Fruit fly (Drosophila melanogaster) whole organism, embryonic: ENCODE results near the gene CG3726.

ENCODE experiments used
- Abd-B ChIP-seq: fragments of 200-800 bp; sonication (Bioruptor generic); optimal IDR thresholded peaks from 2 replicates; lab custom pipeline; 2018; ENCODE audit warnings: missing biosample characterization, mild to moderate bottlenecking, missing genetic modification characterization, moderate library complexity
- BtbVII ChIP-seq: fragments of 200-800 bp; sonication (Bioruptor generic); optimal IDR thresholded peaks from 3 replicates; lab custom pipeline; 2017; ENCODE audit warnings: missing biosample characterization, mild to moderate bottlenecking, missing genetic modification characterization
- CG10543 ChIP-seq: fragments of 200-800 bp; sonication (Bioruptor generic); optimal IDR thresholded peaks from 3 replicates; lab custom pipeline; 2017; ENCODE audit warnings: missing biosample characterization, mild to moderate bottlenecking, missing genetic modification characterization, moderate library complexity
- CG11247 ChIP-seq: fragments of 200-800 bp; sonication (Bioruptor generic); IDR thresholded peaks from 2 replicates; pipeline ENCODE4 v1.3.6; 2022; ENCODE audit warnings: missing biosample characterization, missing genetic modification characterization
- CG1233 ChIP-seq: fragments of 200-800 bp; sonication (Bioruptor generic); optimal IDR thresholded peaks from 4 replicates; lab custom pipeline; 2018; ENCODE audit warnings: missing biosample characterization, mild to moderate bottlenecking, missing genetic modification characterization
- CG13775 ChIP-seq: fragments of 200-800 bp; sonication (Bioruptor generic); optimal IDR thresholded peaks from 3 replicates; lab custom pipeline; 2017; ENCODE audit warnings: missing biosample characterization, mild to moderate bottlenecking, missing genetic modification characterization
- CG14441 ChIP-seq: fragments of 200-800 bp; sonication (Bioruptor generic); IDR thresholded peaks from 2 replicates; pipeline ENCODE4 v1.3.6; 2022; ENCODE audit warnings: missing biosample characterization, missing genetic modification characterization
- CG17829 ChIP-seq: fragments of 200-800 bp; optimal IDR thresholded peaks from 2 replicates; lab custom pipeline; 2019; ENCODE audit warnings: missing biosample characterization, mild to moderate bottlenecking, missing genetic modification characterization, moderate library complexity
- CG1832 ChIP-seq: fragments of 200-800 bp; sonication (Bioruptor generic); optimal IDR thresholded peaks from 2 replicates; lab custom pipeline; 2017; ENCODE audit warnings: missing biosample characterization, mild to moderate bottlenecking, missing genetic modification characterization, inconsistent platforms
- CG18619 ChIP-seq: fragments of 200-800 bp; sonication (Bioruptor generic); optimal IDR thresholded peaks from 3 replicates; lab custom pipeline; 2017; ENCODE audit warnings: missing biosample characterization, mild to moderate bottlenecking, missing genetic modification characterization
- CG18764 ChIP-seq: fragments of 200-800 bp; sonication (Bioruptor generic); optimal IDR thresholded peaks from 3 replicates; lab custom pipeline; 2016; ENCODE audit warnings: missing biosample characterization, missing genetic modification characterization
- CG30431 ChIP-seq: fragments of 200-800 bp; sonication (Bioruptor generic); optimal IDR thresholded peaks from 2 replicates; lab custom pipeline; 2017; ENCODE audit warnings: missing biosample characterization, missing genetic modification characterization
- CG3281 ChIP-seq: fragments of 200-800 bp; sonication (Bioruptor generic); optimal IDR thresholded peaks from 3 replicates; lab custom pipeline; 2017; ENCODE audit warnings: missing biosample characterization, mild to moderate bottlenecking, missing genetic modification characterization
- CG8359 ChIP-seq: fragments of 200-800 bp; sonication (Bioruptor generic); optimal IDR thresholded peaks from 2 replicates; lab custom pipeline; 2017; ENCODE audit warnings: missing biosample characterization, mild to moderate bottlenecking, missing genetic modification characterization, borderline replicate concordance
- CG8388 ChIP-seq: fragments of 200-800 bp; sonication (Bioruptor generic); optimal IDR thresholded peaks from 2 replicates; lab custom pipeline; 2019; ENCODE audit warnings: missing biosample characterization, mild to moderate bottlenecking, missing genetic modification characterization, moderate library complexity
- CG9215 ChIP-seq: fragments of 200-800 bp; sonication (Bioruptor generic); IDR thresholded peaks from 2 replicates; pipeline ENCODE4 v1.3.6; 2022; ENCODE audit warnings: missing biosample characterization, missing genetic modification characterization
- CG9876 ChIP-seq: fragments of 200-800 bp; sonication (Bioruptor generic); optimal IDR thresholded peaks from 2 replicates; lab custom pipeline; 2016; ENCODE audit warnings: missing biosample characterization, missing genetic modification characterization
- CHES-1-like ChIP-seq: fragments of 200-800 bp; sonication (Bioruptor generic); optimal IDR thresholded peaks from 2 replicates; lab custom pipeline; 2016; ENCODE audit warnings: missing biosample characterization, missing genetic modification characterization
- CTCF ChIP-seq: fragments of 200-800 bp; sonication (Bioruptor generic); optimal IDR thresholded peaks from 2 replicates; lab custom pipeline; 2017; ENCODE audit warnings: missing biosample characterization, mild to moderate bottlenecking, missing genetic modification characterization, moderate library complexity
- Dip3 ChIP-seq: fragments of 200-800 bp; sonication (Bioruptor generic); optimal IDR thresholded peaks from 3 replicates; lab custom pipeline; 2016; ENCODE audit warnings: missing biosample characterization, missing genetic modification characterization
- Dll ChIP-seq: fragments of 200-800 bp; sonication (Bioruptor generic); IDR thresholded peaks from 4 replicates; pipeline ENCODE4 v1.3.6; 2022; ENCODE audit warnings: missing biosample characterization, missing genetic modification characterization; ENCODE audit not compliant: partially characterized antibody
- HHEX ChIP-seq: fragments of 200-800 bp; sonication (Bioruptor generic); optimal IDR thresholded peaks from 3 replicates; lab custom pipeline; 2017; ENCODE audit warnings: missing biosample characterization, mild to moderate bottlenecking, missing genetic modification characterization, missing genetic modification reagents
- MTF-1 ChIP-seq: fragments of 200-800 bp; sonication (Bioruptor generic); optimal IDR thresholded peaks from 2 replicates; lab custom pipeline; 2018; ENCODE audit warnings: missing biosample characterization, mild to moderate bottlenecking, missing genetic modification characterization, borderline replicate concordance
- Sox102F ChIP-seq: fragments of 200-800 bp; sonication (Bioruptor generic); optimal IDR thresholded peaks from 2 replicates; lab custom pipeline; 2018; ENCODE audit warnings: missing biosample characterization, mild to moderate bottlenecking, missing genetic modification characterization, moderate library complexity
- Sry-δ ChIP-seq: fragments of 200-800 bp; sonication (Bioruptor generic); optimal IDR thresholded peaks from 2 replicates; lab custom pipeline; 2016; ENCODE audit warnings: missing biosample characterization, missing genetic modification characterization
- ara ChIP-seq: fragments of 200-800 bp; sonication (Bioruptor generic); IDR thresholded peaks from 2 replicates; pipeline ENCODE4 v1.3.6; 2022; ENCODE audit warnings: missing biosample characterization, missing genetic modification characterization
- bowl ChIP-seq: fragments of 200-800 bp; sonication (Bioruptor generic); IDR thresholded peaks from 2 replicates; pipeline ENCODE4 v1.3.6; 2022; ENCODE audit warnings: missing biosample characterization, missing genetic modification characterization
- bsh ChIP-seq, 2 experiments: fragments of 200-800 bp; sonication (Bioruptor generic); optimal IDR thresholded peaks; 2 replicates each; lab custom pipeline; 2017 to 2018; ENCODE audit warnings: mild to moderate bottlenecking in 2 of 2, missing biosample characterization in 2 of 2, missing genetic modification characterization in 2 of 2, moderate library complexity in 1 of 2
- chn ChIP-seq: fragments of 200-800 bp; sonication (Bioruptor generic); optimal IDR thresholded peaks from 2 replicates; lab custom pipeline; 2016; ENCODE audit warnings: missing biosample characterization, missing genetic modification characterization
- dm ChIP-seq: fragments of 200-800 bp; sonication (Bioruptor generic); optimal IDR thresholded peaks from 3 replicates; lab custom pipeline; 2016; ENCODE audit warnings: missing biosample characterization, missing genetic modification characterization
- dysf ChIP-seq: fragments of 200-800 bp; sonication (Bioruptor generic); IDR thresholded peaks from 3 replicates; pipeline ENCODE4 v1.3.6; 2022; ENCODE audit warnings: missing biosample characterization, missing genetic modification characterization
- esg ChIP-seq: fragments of 200-800 bp; sonication (Bioruptor generic); conservative IDR thresholded peaks from 2 replicates; pipeline ENCODE4 v1.3.6; 2022; ENCODE audit warnings: missing biosample characterization, missing genetic modification characterization
- exex ChIP-seq: fragments of 200-800 bp; sonication (Bioruptor generic); optimal IDR thresholded peaks from 4 replicates; lab custom pipeline; 2018; ENCODE audit warnings: missing biosample characterization, mild to moderate bottlenecking, missing genetic modification characterization, moderate library complexity
- ftz-f1 ChIP-seq: fragments of 200-800 bp; sonication (Bioruptor generic); optimal IDR thresholded peaks from 2 replicates; lab custom pipeline; 2016; ENCODE audit warnings: missing biosample characterization, missing genetic modification characterization
- gt ChIP-seq: fragments of 200-800 bp; sonication (Bioruptor generic); IDR thresholded peaks from 2 replicates; pipeline ENCODE4 v1.3.6; 2022; ENCODE audit warnings: missing biosample characterization, missing genetic modification characterization
- hb ChIP-seq: fragments of 200-800 bp; sonication (Bioruptor generic); IDR thresholded peaks from 3 replicates; pipeline ENCODE4 v1.3.6; 2022; ENCODE audit warnings: missing biosample characterization, missing genetic modification characterization; ENCODE audit not compliant: partially characterized antibody
- insv ChIP-seq, 2 experiments: fragments of 200-800 bp; sonication (Bioruptor generic); optimal IDR thresholded peaks; 3 replicates each; lab custom pipeline; 2016 to 2018; ENCODE audit warnings: missing biosample characterization in 2 of 2, missing genetic modification characterization in 2 of 2
- lilli ChIP-seq: fragments of 200-800 bp; sonication (Bioruptor generic); optimal IDR thresholded peaks from 3 replicates; lab custom pipeline; 2016; ENCODE audit warnings: missing biosample characterization, missing genetic modification characterization
- luna ChIP-seq: fragments of 200-800 bp; sonication (Bioruptor generic); optimal IDR thresholded peaks from 2 replicates; lab custom pipeline; 2016; ENCODE audit warnings: missing biosample characterization, missing genetic modification characterization
- onecut ChIP-seq: fragments of 200-800 bp; sonication (Bioruptor generic); IDR thresholded peaks from 2 replicates; pipeline ENCODE4 v1.3.6; 2022; ENCODE audit warnings: missing biosample characterization, missing genetic modification characterization
- peb ChIP-seq: fragments of 200-800 bp; sonication (Bioruptor generic); IDR thresholded peaks from 2 replicates; pipeline ENCODE4 v1.3.6; 2022; ENCODE audit warnings: missing biosample characterization, missing genetic modification characterization
- repo ChIP-seq: fragments of 200-800 bp; sonication (Bioruptor generic); optimal IDR thresholded peaks from 2 replicates; lab custom pipeline; 2016; ENCODE audit warnings: missing biosample characterization, missing genetic modification characterization
- sd ChIP-seq: fragments of 200-800 bp; sonication (Bioruptor generic); optimal IDR thresholded peaks from 3 replicates; lab custom pipeline; 2018; ENCODE audit warnings: missing biosample characterization, mild to moderate bottlenecking, missing genetic modification characterization, moderate library complexity
- slbo ChIP-seq: fragments of 200-800 bp; sonication (Bioruptor generic); IDR thresholded peaks from 2 replicates; pipeline ENCODE4 v1.3.6; 2022; ENCODE audit warnings: missing biosample characterization, missing genetic modification characterization
- so ChIP-seq: fragments of 200-800 bp; sonication (Bioruptor generic); IDR thresholded peaks from 3 replicates; pipeline ENCODE4 v1.3.6; 2022; ENCODE audit warnings: missing biosample characterization, missing genetic modification characterization
- sob ChIP-seq: fragments of 200-800 bp; sonication (Bioruptor generic); IDR thresholded peaks from 2 replicates; pipeline ENCODE4 v1.3.6; 2022; ENCODE audit warnings: missing biosample characterization, missing genetic modification characterization
- trem ChIP-seq: fragments of 200-800 bp; optimal IDR thresholded peaks from 3 replicates; lab custom pipeline; 2019; ENCODE audit warnings: missing biosample characterization, mild to moderate bottlenecking, missing genetic modification characterization, moderate library complexity
- tup ChIP-seq: fragments of 200-800 bp; sonication (Bioruptor generic); optimal IDR thresholded peaks from 2 replicates; lab custom pipeline; 2016; ENCODE audit warnings: missing biosample characterization, mild to moderate bottlenecking, missing genetic modification characterization, moderate library complexity
- vvl ChIP-seq: fragments of 200-800 bp; sonication (Bioruptor generic); IDR thresholded peaks from 2 replicates; pipeline ENCODE4 v1.3.6; 2022; ENCODE audit warnings: missing biosample characterization, missing genetic modification characterization

CG3726 gene

DNA sequence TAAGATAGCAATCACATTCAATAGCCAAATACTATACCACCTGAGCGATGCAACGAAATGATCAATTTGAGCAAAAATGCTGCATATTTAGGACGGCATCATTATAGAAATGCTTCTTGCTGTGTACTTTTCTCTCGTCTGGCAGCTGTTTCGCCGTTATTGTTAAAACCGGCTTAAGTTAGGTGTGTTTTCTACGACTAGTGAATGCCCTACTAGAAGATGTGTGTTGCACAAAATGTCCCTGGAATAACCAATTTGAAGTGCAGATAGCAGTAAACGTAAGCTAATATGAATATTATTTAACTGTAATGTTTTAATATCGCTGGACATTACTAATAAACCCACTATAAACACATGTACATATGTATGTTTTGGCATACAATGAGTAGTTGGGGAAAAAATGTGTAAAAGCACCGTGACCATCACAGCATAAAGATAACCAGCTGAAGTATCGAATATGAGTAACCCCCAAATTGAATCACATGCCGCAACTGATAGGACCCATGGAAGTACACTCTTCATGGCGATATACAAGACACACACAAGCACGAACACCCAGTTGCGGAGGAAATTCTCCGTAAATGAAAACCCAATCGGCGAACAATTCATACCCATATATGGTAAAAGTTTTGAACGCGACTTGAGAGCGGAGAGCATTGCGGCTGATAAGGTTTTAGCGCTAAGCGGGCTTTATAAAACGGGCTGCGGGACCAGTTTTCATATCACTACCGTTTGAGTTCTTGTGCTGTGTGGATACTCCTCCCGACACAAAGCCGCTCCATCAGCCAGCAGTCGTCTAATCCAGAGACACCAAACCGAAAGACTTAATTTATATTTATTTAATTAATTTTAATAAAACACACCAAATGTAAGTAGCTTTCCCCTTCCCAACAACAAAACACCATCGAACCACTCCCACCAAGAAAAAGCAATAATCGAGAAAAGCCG is 16.5 kb upstream of the CG3726 start, which contains the start of gene Act5C (continued):
- TF ChIP-seq so (GFP tag; lab: Robert Waterston, UW) (peak; percentile 93), lilli (GFP tag; lab: Kevin White, UChicago) (peak; percentile 96), repo (GFP tag; lab: Kevin White, UChicago) (peak; percentile 95), Sox102F (GFP tag; lab: Kevin White, UChicago) (peak; percentile 94), bowl (GFP tag; lab: Robert Waterston, UW) (peak; percentile 81), HHEX (GFP tag; lab: Kevin White, UChicago) (peak; percentile 90), CG3281 (GFP tag; lab: Kevin White, UChicago) (peak; percentile 91), chn (GFP tag; lab: Kevin White, UChicago) (peak; percentile 96), CG17829 (tag; lab: Kevin White, UChicago) (peak; percentile 95), CG18764 (peak; percentile 87), CG1233 (GFP tag; lab: Kevin White, UChicago) (peak; percentile 93), peb (peak; percentile 83), CG9876 (GFP tag; lab: Kevin White, UChicago) (peak; percentile 90), exex (peak; percentile 69), Dip3 (GFP tag; lab: Kevin White, UChicago) (peak; percentile 87), ftz-f1 (GFP tag; lab: Kevin White, UChicago) (peak; percentile 11), CG11247 (peak; percentile 78), luna (GFP tag; lab: Kevin White, UChicago) (peak; percentile 81), ara (peak; percentile 96), CG14441 (peak; percentile 91), sob (GFP tag; lab: Robert Waterston, UW) (peak; percentile 89), MTF-1 (peak; percentile 89), Dll (GFP tag; lab: Robert Waterston, UW) (no peak), CG8388 (GFP tag; lab: Kevin White, UChicago) (peak; percentile 93), gt (GFP tag; lab: Robert Waterston, UW) (peak; percentile 81; the same call in 1 of the 2 replicates), CG8359 (GFP tag; lab: Kevin White, UChicago) (peak; percentile 86), hb (no peak), CHES-1-like (GFP tag; lab: Kevin White, UChicago) (peak; percentile 94), dysf (GFP tag; lab: Robert Waterston, UW) (peak; percentile 95), vvl (GFP tag; lab: Robert Waterston, UW) (peak; percentile 97), BtbVII (GFP tag; lab: Kevin White, UChicago) (peak; percentile 87), CTCF (peak; percentile 47), CG30431 (GFP tag; lab: Kevin White, UChicago) (peak; percentile 93), Sry-δ (peak; percentile 61), CG13775 (GFP tag; lab: Kevin White, UChicago) (peak; percentile 90), CG9215 (GFP tag; lab: Robert Waterston, UW) (peak; percentile 82), CG1832 (GFP tag; lab: Kevin White, UChicago) (no peak), dm (GFP tag; lab: Kevin White, UChicago) (peak; percentile 89), bsh (GFP tag; optimal IDR thresholded peaks at IDR 0.05; lab: Kevin White, UChicago) (peak; percentile 90 to 97), onecut (GFP tag; lab: Robert Waterston, UW) (peak; percentile 93), tup (GFP tag; lab: Kevin White, UChicago) (peak; percentile 83), Abd-B (GFP tag; lab: Kevin White, UChicago) (peak; percentile 90), insv (GFP tag; optimal IDR thresholded peaks at IDR 0.05; lab: Kevin White, UChicago) (no peak), slbo (peak; percentile 94), CG18619 (peak; percentile 90), esg (peak; percentile 84), sd (peak; percentile 73), trem (tag; lab: Kevin White, UChicago) (peak; percentile 92), CG10543 (GFP tag; lab: Kevin White, UChicago) (peak; percentile 66)
